Worm (Caenorhabditis elegans) whole organism, L4 larva: Measurements from ENCODE around the gene nipa-1.

Source experiments
- F37D6.2 ChIP-seq: sonication (generic microtip); optimal IDR thresholded peaks from 2 replicates; lab custom pipeline; 2016; ENCODE audit warnings: mild to moderate bottlenecking, missing genetic modification characterization, missing compliant biosample characterization
- F44E2.7 ChIP-seq: fragments of 200-800 bp; sonication (Bioruptor generic); IDR thresholded peaks from 2 replicates; pipeline ENCODE4 v2.1.2; 2022; ENCODE audit warnings: missing genetic modification characterization, missing compliant biosample characterization
- F49E8.2 ChIP-seq: sonication (generic microtip); optimal IDR thresholded peaks from 2 replicates; lab custom pipeline; 2016; ENCODE audit warnings: missing compliant biosample characterization, mild to moderate bottlenecking, missing genetic modification characterization, borderline replicate concordance
- T26A8.4 ChIP-seq: fragments of 200-800 bp; sonication (Bioruptor generic); IDR thresholded peaks from 2 replicates; pipeline ENCODE4 v1.3.6; 2022; ENCODE audit warnings: missing genetic modification characterization, missing compliant biosample characterization
- Y75B8A.6 ChIP-seq: fragments of 200-800 bp; sonication (Bioruptor generic); IDR thresholded peaks from 2 replicates; pipeline ENCODE4 v1.3.6; 2022; ENCODE audit warnings: missing genetic modification reagents, missing genetic modification characterization, missing compliant biosample characterization
- ZK546.5 ChIP-seq, 2 experiments: sonication (generic microtip); optimal IDR thresholded peaks; 2 replicates each; lab custom pipeline; 2017; ENCODE audit warnings: missing biosample characterization in 2 of 2, missing genetic modification characterization in 2 of 2
- ama-1 ChIP-seq: fragments of 150-350 bp; optimal IDR thresholded peaks from 2 replicates; lab custom pipeline; 2014; ENCODE audit warnings: inconsistent platforms, mixed read lengths
- ceh-20 ChIP-seq: fragments of 200-800 bp; sonication (Bioruptor generic); IDR thresholded peaks from 2 replicates; pipeline ENCODE4 v1.3.6; 2022; ENCODE audit warnings: missing genetic modification reagents, missing genetic modification characterization, missing compliant biosample characterization
- ceh-28 ChIP-seq: fragments of 150-350 bp; optimal IDR thresholded peaks from 2 replicates; lab custom pipeline; 2014; ENCODE audit warnings: missing biosample characterization, missing genetic modification reagents, missing genetic modification characterization
- ceh-32 ChIP-seq: sonication (generic microtip); optimal IDR thresholded peaks from 2 replicates; lab custom pipeline; 2016; ENCODE audit warnings: mild to moderate bottlenecking, missing genetic modification characterization, missing compliant biosample characterization; ENCODE audit not compliant: poor library complexity
- ces-1 ChIP-seq: fragments of 150-350 bp; sonication (generic microtip); optimal IDR thresholded peaks from 4 replicates; lab custom pipeline; 2014; ENCODE audit warnings: missing biosample characterization, missing genetic modification reagents, missing genetic modification characterization
- daf-12 ChIP-seq: fragments of 150-350 bp; optimal IDR thresholded peaks from 2 replicates; lab custom pipeline; 2014; ENCODE audit warnings: missing biosample characterization, missing genetic modification reagents, missing genetic modification characterization
- daf-16 ChIP-seq, 3 experiments: sonication (generic microtip); optimal IDR thresholded peaks; 2 replicates each; lab custom pipeline; 2016 to 2017; ENCODE audit warnings: missing genetic modification characterization in 3 of 3, missing genetic modification reagents in 3 of 3, mild to moderate bottlenecking in 2 of 3, missing compliant biosample characterization in 2 of 3, missing biosample characterization in 1 of 3, moderate library complexity in 1 of 3
- daf-8 ChIP-seq: fragments of 200-800 bp; sonication (Bioruptor generic); IDR thresholded peaks from 2 replicates; pipeline ENCODE4 v1.3.6; 2022; ENCODE audit warnings: missing genetic modification characterization, missing compliant biosample characterization
- dmd-6 ChIP-seq: fragments of 200-800 bp; sonication (Bioruptor generic); IDR thresholded peaks from 2 replicates; pipeline ENCODE4 v1.3.6; 2022; ENCODE audit warnings: missing genetic modification reagents, missing genetic modification characterization, missing compliant biosample characterization
- dmd-9 ChIP-seq: fragments of 200-800 bp; sonication (Bioruptor generic); IDR thresholded peaks from 2 replicates; pipeline ENCODE4 v1.3.6; 2022; ENCODE audit warnings: missing genetic modification reagents, missing genetic modification characterization, missing compliant biosample characterization
- dpl-1 ChIP-seq: fragments of 150-350 bp; optimal IDR thresholded peaks from 2 replicates; lab custom pipeline; 2014; ENCODE audit warnings: missing biosample characterization, missing genetic modification reagents, missing genetic modification characterization
- duxl-1 ChIP-seq: sonication (generic microtip); optimal IDR thresholded peaks from 2 replicates; lab custom pipeline; 2016; ENCODE audit warnings: mild to moderate bottlenecking, missing genetic modification characterization, moderate library complexity, missing compliant biosample characterization; ENCODE audit not compliant: poor library complexity
- fkh-10 ChIP-seq: fragments of 150-350 bp; optimal IDR thresholded peaks from 2 replicates; lab custom pipeline; 2014; ENCODE audit warnings: missing biosample characterization, missing genetic modification reagents, missing genetic modification characterization
- hif-1 ChIP-seq, 2 experiments: sonication (generic microtip); optimal IDR thresholded peaks; 2 replicates each; lab custom pipeline; 2016 to 2017; ENCODE audit warnings: missing compliant biosample characterization in 2 of 2, missing genetic modification characterization in 2 of 2, missing genetic modification reagents in 2 of 2, missing genotype in 2 of 2, mild to moderate bottlenecking in 1 of 2
- hlh-30 ChIP-seq: sonication (generic microtip); optimal IDR thresholded peaks from 2 replicates; lab custom pipeline; 2017; ENCODE audit warnings: antibody characterized with exemption, mild to moderate bottlenecking, missing genetic modification characterization, missing compliant biosample characterization; ENCODE audit not compliant: insufficient read depth
- jun-1 ChIP-seq: fragments of 150-350 bp; optimal IDR thresholded peaks from 2 replicates; lab custom pipeline; 2014; ENCODE audit warnings: missing biosample characterization, missing genetic modification reagents, missing genetic modification characterization
- lin-1 ChIP-seq: fragments of 200-800 bp; sonication (Bioruptor generic); IDR thresholded peaks from 2 replicates; pipeline ENCODE4 v1.3.6; 2022; ENCODE audit warnings: missing genetic modification reagents, missing genetic modification characterization, missing compliant biosample characterization
- lin-15B ChIP-seq: fragments of 150-350 bp; sonication (generic microtip); optimal IDR thresholded peaks from 3 replicates; lab custom pipeline; 2014; ENCODE audit warnings: missing biosample characterization, missing genetic modification characterization
- lir-3 ChIP-seq: sonication (generic microtip); optimal IDR thresholded peaks from 2 replicates; lab custom pipeline; 2016; ENCODE audit warnings: mild to moderate bottlenecking, missing genetic modification characterization, missing compliant biosample characterization
- lsy-2 ChIP-seq, 2 experiments: fragments of 150-350 bp in 1 of 2; sonication (generic microtip) in 1 of 2; optimal IDR thresholded peaks; 2 replicates each; lab custom pipeline; 2014 to 2017; ENCODE audit warnings: missing biosample characterization in 2 of 2, missing genetic modification characterization in 2 of 2
- madf-5 ChIP-seq, 2 experiments: fragments of 200-800 bp; sonication (Bioruptor generic); IDR thresholded peaks; 2 replicates each; pipeline ENCODE4 v1.3.6; 2022; ENCODE audit warnings: missing compliant biosample characterization in 2 of 2, missing genetic modification characterization in 2 of 2
- madf-9 ChIP-seq: fragments of 200-800 bp; sonication (Bioruptor generic); conservative IDR thresholded peaks from 2 replicates; pipeline ENCODE4 v1.3.6; 2022; ENCODE audit warnings: missing genetic modification reagents, missing genetic modification characterization, missing compliant biosample characterization
- mdl-1 ChIP-seq, 2 experiments: fragments of 150-350 bp in 1 of 2; sonication (generic microtip) in 1 of 2; optimal IDR thresholded peaks; 2 replicates each; lab custom pipeline; 2014 to 2017; ENCODE audit warnings: missing biosample characterization in 2 of 2, missing genetic modification characterization in 2 of 2
- mxl-2 ChIP-seq: fragments of 200-800 bp; sonication (Bioruptor generic); conservative IDR thresholded peaks from 2 replicates; pipeline ENCODE4 v1.3.6; 2022; ENCODE audit warnings: missing genetic modification reagents, missing genetic modification characterization, missing compliant biosample characterization
- nhr-102 ChIP-seq: sonication (generic microtip); optimal IDR thresholded peaks from 2 replicates; lab custom pipeline; 2016; ENCODE audit warnings: mild to moderate bottlenecking, missing genetic modification characterization, moderate library complexity, missing compliant biosample characterization
- nhr-11 ChIP-seq: fragments of 150-350 bp; optimal IDR thresholded peaks from 2 replicates; lab custom pipeline; 2014; ENCODE audit warnings: missing biosample characterization, missing genetic modification characterization
- nhr-111 ChIP-seq: fragments of 200-800 bp; sonication (Bioruptor generic); optimal IDR thresholded peaks from 2 replicates; lab custom pipeline; 2018; ENCODE audit warnings: mild to moderate bottlenecking, missing genetic modification characterization, missing compliant biosample characterization
- nhr-237 ChIP-seq: sonication (generic microtip); optimal IDR thresholded peaks from 2 replicates; lab custom pipeline; 2017; ENCODE audit warnings: missing biosample characterization, missing genetic modification characterization
- nhr-28 ChIP-seq: fragments of 150-350 bp; optimal IDR thresholded peaks from 2 replicates; lab custom pipeline; 2014; ENCODE audit warnings: missing biosample characterization, missing genetic modification characterization
- nhr-41 ChIP-seq: fragments of 200-800 bp; sonication (Bioruptor generic); IDR thresholded peaks from 2 replicates; pipeline ENCODE4 v1.3.6; 2022; ENCODE audit warnings: missing genetic modification reagents, missing genetic modification characterization, missing compliant biosample characterization
- nhr-77 ChIP-seq: fragments of 150-350 bp; optimal IDR thresholded peaks from 2 replicates; lab custom pipeline; 2014; ENCODE audit warnings: missing biosample characterization, missing genetic modification characterization
- pha-4 ChIP-seq, 2 experiments: fragments of 150-350 bp in 1 of 2; fragments of 200-800 bp in 1 of 2; sonication (Bioruptor generic) in 1 of 2; IDR thresholded peaks in 1 of 2; optimal IDR thresholded peaks in 1 of 2; 2 replicates each; pipeline versions ENCODE4 v1.3.6 to Lab custom; 2014 to 2022; ENCODE audit warnings: missing genetic modification characterization in 2 of 2, missing genetic modification reagents in 2 of 2, missing biosample characterization in 1 of 2, missing compliant biosample characterization in 1 of 2
- saeg-2 ChIP-seq: fragments of 200-800 bp; sonication (Bioruptor generic); IDR thresholded peaks from 2 replicates; pipeline ENCODE4 v1.3.6; 2022; ENCODE audit warnings: missing genetic modification reagents, missing genetic modification characterization, missing compliant biosample characterization
- skn-1 ChIP-seq: fragments of 150-350 bp; optimal IDR thresholded peaks from 2 replicates; lab custom pipeline; 2014; ENCODE audit warnings: missing biosample characterization, missing genetic modification characterization
- snpc-1.2 ChIP-seq: fragments of 200-800 bp; sonication (Bioruptor generic); IDR thresholded peaks from 2 replicates; pipeline ENCODE4 v1.3.6; 2022; ENCODE audit warnings: missing genetic modification reagents, missing genetic modification characterization, missing compliant biosample characterization
- spr-1 ChIP-seq: sonication (generic microtip); optimal IDR thresholded peaks from 2 replicates; lab custom pipeline; 2016; ENCODE audit warnings: mild to moderate bottlenecking, missing genetic modification characterization, missing compliant biosample characterization
- zfp-3 ChIP-seq: fragments of 200-800 bp; sonication (Bioruptor generic); conservative IDR thresholded peaks from 2 replicates; pipeline ENCODE4 v1.3.6; 2022; ENCODE audit warnings: missing genetic modification reagents, missing genetic modification characterization, missing compliant biosample characterization
- zip-11 ChIP-seq: fragments of 200-800 bp; sonication (Bioruptor generic); IDR thresholded peaks from 2 replicates; pipeline ENCODE4 v1.3.6; 2022; ENCODE audit warnings: missing genetic modification characterization, missing compliant biosample characterization
- ztf-11 ChIP-seq: fragments of 150-350 bp; optimal IDR thresholded peaks from 2 replicates; lab custom pipeline; 2014; ENCODE audit warnings: missing biosample characterization, missing genetic modification characterization

Gene nipa-1

DNA sequence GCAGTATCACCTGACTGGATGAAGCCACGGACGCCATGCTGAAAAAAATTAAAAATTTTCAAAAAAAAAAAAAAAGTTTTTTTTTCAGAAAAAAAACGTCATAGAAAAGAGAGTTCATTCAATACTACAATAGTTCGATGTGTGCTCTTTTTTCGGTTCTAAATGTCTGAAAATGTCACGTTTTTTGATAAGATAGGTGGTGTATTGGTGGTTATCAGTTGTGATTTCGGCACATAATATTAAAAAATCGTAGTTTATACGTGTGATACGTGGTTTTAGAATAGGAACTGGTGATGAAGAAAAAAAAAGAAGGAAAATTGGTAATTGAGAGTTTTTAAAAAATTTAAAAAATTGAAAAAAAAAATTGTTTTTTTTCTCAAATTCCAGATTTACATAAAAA is 10.0 kb downstream of the nipa-1 start (continued):
- TF ChIP-seq spr-1 (tag; lab: Kevin White, UChicago): no peak
- TF ChIP-seq hlh-30 (tag; lab: Kevin White, UChicago): peak; percentile 13
- peak in 1 of 2 experiments; percentile 81 for TF ChIP-seq hif-1 (tag; optimal IDR thresholded peaks at IDR 0.05; lab: Kevin White, UChicago)
- no peak for TF ChIP-seq daf-8 (GFP tag; lab: Robert Waterston, UW)
- no peak for TF ChIP-seq T26A8.4 (GFP tag; lab: Robert Waterston, UW)

DNA sequence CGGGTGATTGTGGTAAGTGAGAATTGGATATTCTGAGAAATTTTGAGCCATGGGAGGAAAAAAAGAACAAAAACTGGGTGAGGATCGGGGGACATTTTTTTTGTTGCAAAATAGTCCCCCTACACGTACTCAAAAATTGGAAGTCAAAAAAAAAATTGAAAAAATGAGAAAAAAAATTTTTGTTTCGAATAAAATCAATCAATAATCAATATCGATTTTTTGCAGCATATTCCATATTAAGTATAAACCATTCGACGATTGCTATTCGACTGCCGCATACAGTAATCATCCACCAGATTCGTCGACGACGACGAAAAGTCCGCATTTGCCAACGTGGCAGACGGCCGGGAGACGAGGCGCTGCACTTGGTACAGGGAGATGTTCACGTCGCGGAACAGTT is 14.3 kb downstream of the nipa-1 start:
- peak; percentile 27 for TF ChIP-seq ceh-28 (tag; lab: Kevin White, UChicago)
- TF ChIP-seq madf-9: no peak
- TF ChIP-seq lin-15B (tag; lab: Kevin White, UChicago): no peak
- TF ChIP-seq, all 104 proteins: peak for 1

DNA sequence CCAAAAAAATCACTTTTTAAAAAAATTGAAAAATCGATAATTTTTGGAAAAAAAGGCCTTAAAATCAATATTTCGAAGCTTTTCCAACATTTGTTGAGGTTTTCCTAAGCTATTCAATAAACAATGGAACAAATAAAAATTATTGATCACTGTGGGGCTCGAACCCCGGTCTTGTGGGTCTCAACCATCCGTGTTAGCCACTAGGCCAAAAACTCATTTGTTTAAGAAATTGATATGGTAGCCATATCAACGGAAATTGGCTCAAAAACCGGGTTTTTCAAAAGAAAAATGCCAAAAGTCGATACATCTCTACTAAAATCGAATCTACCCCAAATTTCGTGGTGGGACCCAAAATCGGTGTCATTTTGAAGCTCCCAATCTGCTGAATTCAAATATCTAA is 14.9 kb downstream of the nipa-1 start:
- no peak for TF ChIP-seq F37D6.2
- TF ChIP-seq nhr-237 (tag; lab: Kevin White, UChicago): no peak
- TF ChIP-seq mxl-2: no peak
- TF ChIP-seq zfp-3 (GFP tag; lab: Robert Waterston, UW): no peak
- TF ChIP-seq dpl-1 (GFP tag; lab: Kevin White, UChicago): no peak
- no peak for TF ChIP-seq duxl-1 (tag; lab: Kevin White, UChicago)
- no peak for TF ChIP-seq daf-12 (tag; lab: Kevin White, UChicago)
- TF ChIP-seq dmd-6 (GFP tag; lab: Robert Waterston, UW): no peak
- TF ChIP-seq ceh-32: no peak
- TF ChIP-seq lsy-2 (tag; optimal IDR thresholded peaks at IDR 0.05; lab: Kevin White, UChicago): no peak
- no peak for TF ChIP-seq dmd-9 (GFP tag; lab: Robert Waterston, UW)
- TF ChIP-seq skn-1 (tag; lab: Kevin White, UChicago): no peak
- TF ChIP-seq pha-4 (GFP tag; IDR thresholded peaks at IDR 0.05; lab: Robert Waterston, UW): no peak; the same call in 1 of the 2 replicates
- no peak for TF ChIP-seq pha-4 (tag; optimal IDR thresholded peaks at IDR 0.05; lab: Kevin White, UChicago)
- TF ChIP-seq lir-3 (tag; lab: Kevin White, UChicago): no peak
- no peak for TF ChIP-seq nhr-102
- no peak for TF ChIP-seq ZK546.5 (tag; optimal IDR thresholded peaks at IDR 0.05; lab: Kevin White, UChicago)
- no peak for TF ChIP-seq jun-1
- no peak for TF ChIP-seq hif-1 (tag; optimal IDR thresholded peaks at IDR 0.05; lab: Kevin White, UChicago)
- TF ChIP-seq mdl-1 (tag; optimal IDR thresholded peaks at IDR 0.05; lab: Kevin White, UChicago): no peak
- TF ChIP-seq ceh-20 (GFP tag; lab: Robert Waterston, UW): no peak
- TF ChIP-seq snpc-1.2 (GFP tag; lab: Robert Waterston, UW): 0 out of 2 replicates have a peak, but pooled peaks have one; percentile 39
- TF ChIP-seq Y75B8A.6: 0 out of 2 replicates have a peak, but pooled peaks have one; percentile 68
- no peak for TF ChIP-seq saeg-2 (GFP tag; lab: Robert Waterston, UW)
- TF ChIP-seq lin-1 (GFP tag; lab: Robert Waterston, UW): no peak
- TF ChIP-seq hlh-30 (tag; lab: Kevin White, UChicago): no peak
- no peak for TF ChIP-seq nhr-28 (tag; lab: Kevin White, UChicago)
- TF ChIP-seq nhr-11 (tag; lab: Kevin White, UChicago): no peak
- TF ChIP-seq nhr-41 (GFP tag; lab: Robert Waterston, UW): no peak
- TF ChIP-seq nhr-111 (GFP tag; lab: Kevin White, UChicago): no peak
- TF ChIP-seq F44E2.7: no peak
- 0 out of 4 replicates have a peak, but pooled peaks of 1 of the 2 experiments have one; percentile 7 for TF ChIP-seq madf-5 (GFP tag; IDR thresholded peaks at IDR 0.05; lab: Robert Waterston, UW)
- TF ChIP-seq ama-1 (lab: Kevin White, UChicago): no peak
- TF ChIP-seq zip-11 (GFP tag; lab: Robert Waterston, UW): no peak
- no peak for TF ChIP-seq fkh-10 (GFP tag; lab: Kevin White, UChicago)
- no peak for TF ChIP-seq nhr-77 (tag; lab: Kevin White, UChicago)
- no peak for TF ChIP-seq ztf-11 (tag; lab: Kevin White, UChicago)
- no peak for TF ChIP-seq spr-1 (tag; lab: Kevin White, UChicago)
- no peak for TF ChIP-seq daf-16 (GFP tag; optimal IDR thresholded peaks at IDR 0.05; lab: Kevin White, UChicago)
- TF ChIP-seq daf-16 (tag; optimal IDR thresholded peaks at IDR 0.05; lab: Kevin White, UChicago): peak; percentile 25
- no peak for TF ChIP-seq ces-1 (GFP tag; lab: Kevin White, UChicago)
- no peak for TF ChIP-seq F49E8.2 (tag; lab: Kevin White, UChicago)
- peak; percentile 46; the same call in 1 of the 2 replicates for TF ChIP-seq T26A8.4 (GFP tag; lab: Robert Waterston, UW)
